Fruit fly (Drosophila melanogaster) whole organism, prepupa: ENCODE results near the gene APC7.

Source experiments
- Blimp-1 ChIP-seq: fragments of 200-800 bp; sonication (Bioruptor generic); optimal IDR thresholded peaks from 3 replicates; lab custom pipeline; 2017; ENCODE audit warnings: missing biosample characterization, missing genetic modification characterization, mild to moderate bottlenecking, moderate library complexity, missing genetic modification reagents
- CG10631 ChIP-seq: fragments of 200-800 bp; sonication (Bioruptor generic); optimal IDR thresholded peaks from 2 replicates; lab custom pipeline; 2016; ENCODE audit warnings: missing biosample characterization, missing genetic modification characterization
- CG10669 ChIP-seq: fragments of 200-800 bp; sonication (Bioruptor generic); optimal IDR thresholded peaks from 3 replicates; lab custom pipeline; 2018; ENCODE audit warnings: missing biosample characterization, mild to moderate bottlenecking, missing genetic modification characterization, moderate library complexity
- CG11294 ChIP-seq: fragments of 200-800 bp; sonication (Bioruptor generic); IDR thresholded peaks from 2 replicates; pipeline ENCODE4 v1.3.6; 2022; ENCODE audit warnings: missing biosample characterization, missing genetic modification characterization
- CG11902 ChIP-seq: fragments of 200-800 bp; sonication (Bioruptor generic); optimal IDR thresholded peaks from 3 replicates; lab custom pipeline; 2016; ENCODE audit warnings: missing biosample characterization, missing genetic modification characterization
- CG15336 ChIP-seq: fragments of 200-800 bp; sonication (Bioruptor generic); IDR thresholded peaks from 2 replicates; pipeline ENCODE4 v1.3.6; 2022; ENCODE audit warnings: missing biosample characterization, missing genetic modification characterization
- CG1621 ChIP-seq: fragments of 200-800 bp; sonication (Bioruptor generic); optimal IDR thresholded peaks from 3 replicates; lab custom pipeline; 2018; ENCODE audit warnings: missing biosample characterization, mild to moderate bottlenecking, missing genetic modification characterization
- CG16779 ChIP-seq: fragments of 200-800 bp; sonication (Bioruptor generic); optimal IDR thresholded peaks from 3 replicates; lab custom pipeline; 2017; ENCODE audit warnings: missing biosample characterization, mild to moderate bottlenecking, missing genetic modification characterization
- CG3032 ChIP-seq: fragments of 200-800 bp; optimal IDR thresholded peaks from 2 replicates; lab custom pipeline; 2019; ENCODE audit warnings: missing biosample characterization, mild to moderate bottlenecking, missing genetic modification characterization, moderate library complexity
- CG32006 ChIP-seq: fragments of 200-800 bp; sonication (Bioruptor generic); optimal IDR thresholded peaks from 3 replicates; lab custom pipeline; 2017; ENCODE audit warnings: missing biosample characterization, mild to moderate bottlenecking, missing genetic modification characterization
- CG34406 ChIP-seq: fragments of 200-800 bp; sonication (Bioruptor generic); optimal IDR thresholded peaks from 3 replicates; lab custom pipeline; 2016; ENCODE audit warnings: missing biosample characterization, missing genetic modification characterization
- CG3919 ChIP-seq: fragments of 200-800 bp; sonication (Bioruptor generic); optimal IDR thresholded peaks from 3 replicates; lab custom pipeline; 2016; ENCODE audit warnings: missing biosample characterization, missing genetic modification characterization
- CG6163 ChIP-seq: fragments of 200-800 bp; sonication (Bioruptor generic); IDR thresholded peaks from 3 replicates; pipeline ENCODE4 v1.3.6; 2022; ENCODE audit warnings: missing biosample characterization, missing genetic modification characterization
- CG6276 ChIP-seq: fragments of 200-800 bp; sonication (Bioruptor generic); optimal IDR thresholded peaks from 2 replicates; lab custom pipeline; 2017; ENCODE audit warnings: missing biosample characterization, mild to moderate bottlenecking, missing genetic modification characterization
- CG6808 ChIP-seq: fragments of 200-800 bp; sonication (Bioruptor generic); optimal IDR thresholded peaks from 3 replicates; lab custom pipeline; 2017; ENCODE audit warnings: missing biosample characterization, missing genetic modification characterization, mild to moderate bottlenecking, moderate library complexity, missing genetic modification reagents
- CG6854 ChIP-seq: fragments of 200-800 bp; sonication (Bioruptor generic); optimal IDR thresholded peaks from 2 replicates; lab custom pipeline; 2017; ENCODE audit warnings: missing biosample characterization, mild to moderate bottlenecking, missing genetic modification characterization
- CG8319 ChIP-seq: fragments of 200-800 bp; sonication (Bioruptor generic); optimal IDR thresholded peaks from 3 replicates; lab custom pipeline; 2016; ENCODE audit warnings: missing biosample characterization, missing genetic modification characterization
- CG8632 ChIP-seq: fragments of 200-800 bp; sonication (Bioruptor generic); optimal IDR thresholded peaks from 3 replicates; lab custom pipeline; 2016; ENCODE audit warnings: missing biosample characterization, missing genetic modification characterization
- CG9139 ChIP-seq: fragments of 200-800 bp; sonication (Bioruptor generic); optimal IDR thresholded peaks from 3 replicates; lab custom pipeline; 2017; ENCODE audit warnings: missing biosample characterization, mild to moderate bottlenecking, missing genetic modification characterization
- Eip75B ChIP-seq: fragments of 200-800 bp; sonication (Bioruptor generic); optimal IDR thresholded peaks from 3 replicates; lab custom pipeline; 2016; ENCODE audit warnings: missing biosample characterization, missing genetic modification characterization
- Eip78C ChIP-seq: fragments of 200-800 bp; sonication (Bioruptor generic); peaks from one replicate; lab custom pipeline; 2016; ENCODE audit warnings: missing biosample characterization, missing genetic modification characterization
- Eip93F ChIP-seq: fragments of 200-800 bp; sonication (Bioruptor generic); optimal IDR thresholded peaks from 2 replicates; lab custom pipeline; 2016; ENCODE audit warnings: missing biosample characterization, mild to moderate bottlenecking, missing genetic modification characterization
- Ets21C ChIP-seq: fragments of 200-800 bp; sonication (Bioruptor generic); optimal IDR thresholded peaks from 3 replicates; lab custom pipeline; 2016; ENCODE audit warnings: missing biosample characterization, missing genetic modification characterization
- Ets96B ChIP-seq: fragments of 200-800 bp; optimal IDR thresholded peaks from 2 replicates; lab custom pipeline; 2019; ENCODE audit warnings: missing biosample characterization, mild to moderate bottlenecking, missing genetic modification characterization, moderate library complexity
- Gug ChIP-seq: fragments of 200-800 bp; sonication (Bioruptor generic); IDR thresholded peaks from 2 replicates; pipeline ENCODE4 v1.3.6; 2022; ENCODE audit warnings: missing biosample characterization, missing genetic modification characterization
- Hr38 ChIP-seq: sonication (Bioruptor generic); optimal IDR thresholded peaks from 2 replicates; lab custom pipeline; 2016; ENCODE audit warnings: missing biosample characterization, missing genetic modification characterization
- Hr39 ChIP-seq: fragments of 200-800 bp; sonication (Bioruptor generic); optimal IDR thresholded peaks from 2 replicates; lab custom pipeline; 2016; ENCODE audit warnings: missing biosample characterization, missing genetic modification characterization
- Hr4 ChIP-seq: fragments of 200-800 bp; sonication (Bioruptor generic); optimal IDR thresholded peaks from 3 replicates; lab custom pipeline; 2016; ENCODE audit warnings: missing biosample characterization, missing genetic modification characterization
- Lpt ChIP-seq: fragments of 200-800 bp; sonication (Bioruptor generic); optimal IDR thresholded peaks from 3 replicates; lab custom pipeline; 2016; ENCODE audit warnings: missing biosample characterization, missing genetic modification characterization
- Met ChIP-seq: fragments of 200-800 bp; sonication (Bioruptor generic); optimal IDR thresholded peaks from 3 replicates; lab custom pipeline; 2016; ENCODE audit warnings: missing biosample characterization, missing genetic modification characterization
- OdsH ChIP-seq: fragments of 200-800 bp; sonication (Bioruptor generic); optimal IDR thresholded peaks from 3 replicates; lab custom pipeline; 2016; ENCODE audit warnings: missing biosample characterization, missing genetic modification characterization
- Smox ChIP-seq: fragments of 200-800 bp; sonication (Bioruptor generic); optimal IDR thresholded peaks from 3 replicates; lab custom pipeline; 2016; ENCODE audit warnings: missing biosample characterization, missing genetic modification characterization
- Sox102F ChIP-seq: fragments of 200-800 bp; sonication (Bioruptor generic); optimal IDR thresholded peaks from 2 replicates; lab custom pipeline; 2016; ENCODE audit warnings: missing biosample characterization, mild to moderate bottlenecking, missing genetic modification characterization
- Sox14 ChIP-seq: fragments of 200-800 bp; sonication (Bioruptor generic); optimal IDR thresholded peaks from 3 replicates; lab custom pipeline; 2016; ENCODE audit warnings: missing biosample characterization, missing genetic modification characterization
- Sox15 ChIP-seq: fragments of 200-800 bp; sonication (Bioruptor generic); optimal IDR thresholded peaks from 3 replicates; lab custom pipeline; 2016; ENCODE audit warnings: missing biosample characterization, missing genetic modification characterization
- acj6 ChIP-seq: fragments of 200-800 bp; sonication (Bioruptor generic); optimal IDR thresholded peaks from 3 replicates; lab custom pipeline; 2016; ENCODE audit warnings: missing biosample characterization, missing genetic modification characterization
- cyc ChIP-seq: fragments of 200-800 bp; sonication (Bioruptor generic); optimal IDR thresholded peaks from 3 replicates; lab custom pipeline; 2016; ENCODE audit warnings: missing biosample characterization, missing genetic modification characterization
- dsx ChIP-seq: fragments of 200-800 bp; optimal IDR thresholded peaks from 3 replicates; lab custom pipeline; 2019; ENCODE audit warnings: missing biosample characterization, mild to moderate bottlenecking, missing genetic modification characterization, moderate library complexity; ENCODE audit not compliant: poor library complexity, severe bottlenecking
- eg ChIP-seq: fragments of 200-800 bp; sonication (Bioruptor generic); IDR thresholded peaks from 3 replicates; pipeline ENCODE4 v1.3.6; 2022; ENCODE audit warnings: missing biosample characterization, missing genetic modification characterization
- esn ChIP-seq: fragments of 200-800 bp; sonication (Bioruptor generic); optimal IDR thresholded peaks from 2 replicates; lab custom pipeline; 2016; ENCODE audit warnings: missing biosample characterization, mild to moderate bottlenecking, missing genetic modification characterization, moderate library complexity
- fd59A ChIP-seq: fragments of 200-800 bp; sonication (Bioruptor generic); optimal IDR thresholded peaks from 2 replicates; lab custom pipeline; 2017; ENCODE audit warnings: missing biosample characterization, mild to moderate bottlenecking, missing genetic modification characterization, missing genetic modification reagents
- fd85E ChIP-seq: fragments of 200-800 bp; sonication (Bioruptor generic); optimal IDR thresholded peaks from 3 replicates; lab custom pipeline; 2016; ENCODE audit warnings: missing biosample characterization, missing genetic modification characterization
- fkh ChIP-seq: fragments of 200-800 bp; sonication (Bioruptor generic); optimal IDR thresholded peaks from 3 replicates; lab custom pipeline; 2017; ENCODE audit warnings: missing biosample characterization, mild to moderate bottlenecking, missing genetic modification characterization, moderate library complexity
- lz ChIP-seq: fragments of 200-800 bp; sonication (Bioruptor generic); optimal IDR thresholded peaks from 3 replicates; lab custom pipeline; 2016; ENCODE audit warnings: missing biosample characterization, missing genetic modification characterization
- pdm3 ChIP-seq: fragments of 200-800 bp; sonication (Bioruptor generic); optimal IDR thresholded peaks from 3 replicates; lab custom pipeline; 2016; ENCODE audit warnings: missing biosample characterization, missing genetic modification characterization
- salr ChIP-seq, 2 experiments: fragments of 200-800 bp; sonication (Bioruptor generic); optimal IDR thresholded peaks; 3 replicates each; lab custom pipeline; 2016 to 2018; ENCODE audit warnings: missing biosample characterization in 2 of 2, missing genetic modification characterization in 2 of 2, mild to moderate bottlenecking in 1 of 2
- svp ChIP-seq: fragments of 200-800 bp; sonication (Bioruptor generic); peaks from one replicate; lab custom pipeline; 2016; ENCODE audit warnings: missing biosample characterization, missing genetic modification characterization
- topi ChIP-seq: fragments of 200-800 bp; sonication (Bioruptor generic); optimal IDR thresholded peaks from 3 replicates; lab custom pipeline; 2016; ENCODE audit warnings: missing biosample characterization, missing genetic modification characterization

APC7 gene

DNA sequence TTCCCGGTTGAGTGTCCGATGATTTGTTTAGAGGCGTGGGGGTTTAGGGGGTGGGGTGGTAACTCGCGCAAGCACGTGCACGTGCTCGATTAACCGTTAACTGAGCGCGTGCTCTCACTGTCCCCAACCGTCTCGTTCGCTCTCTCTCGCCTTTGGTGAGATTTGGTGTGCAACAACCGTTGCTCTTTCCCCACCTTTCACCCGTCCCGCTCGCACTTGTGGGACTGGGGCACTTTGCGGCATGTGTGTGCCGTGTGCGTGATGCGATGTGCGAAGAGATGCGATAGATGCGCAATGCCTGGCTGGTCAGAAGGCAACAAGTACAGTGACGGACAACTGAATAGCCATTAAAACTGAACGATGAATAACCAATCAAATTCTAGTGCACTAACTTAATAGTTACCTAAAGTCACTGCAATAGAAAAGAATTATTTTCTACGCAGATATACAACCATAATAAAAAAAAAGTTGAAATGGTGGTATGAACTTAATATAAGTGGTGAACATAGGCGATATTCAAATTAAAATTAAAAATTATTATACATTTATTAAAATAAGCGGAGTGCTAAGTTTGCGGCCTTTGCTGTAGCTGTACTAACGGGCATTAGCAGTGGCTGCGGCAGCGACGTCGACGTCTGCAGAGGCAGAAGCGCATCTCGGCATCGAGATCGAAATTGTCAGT, 25.5 kb upstream of the APC7 start (continued):
- TF ChIP-seq Hr4: peak; percentile 88
- peak; percentile 61 for TF ChIP-seq cyc (GFP tag; lab: Kevin White, UChicago)
- peak; percentile 42 for TF ChIP-seq CG11902 (GFP tag; lab: Kevin White, UChicago)
- peak; percentile 68 for TF ChIP-seq CG6854
- peak; percentile 87 for TF ChIP-seq Lpt
- TF ChIP-seq Blimp-1 (GFP tag; lab: Kevin White, UChicago): peak; percentile 60
- peak; percentile 84 for TF ChIP-seq OdsH (GFP tag; lab: Kevin White, UChicago)
- peak; percentile 66 for TF ChIP-seq Sox14 (GFP tag; lab: Kevin White, UChicago)
- TF ChIP-seq esn (GFP tag; lab: Kevin White, UChicago): peak; percentile 75
- peak; percentile 95 for TF ChIP-seq CG15336
- TF ChIP-seq fd59A (GFP tag; lab: Kevin White, UChicago): peak; percentile 56
- TF ChIP-seq Smox (GFP tag; lab: Kevin White, UChicago): peak; percentile 64
- peak; percentile 45 for TF ChIP-seq Ets21C (GFP tag; lab: Kevin White, UChicago)
- peak; percentile 81 for TF ChIP-seq CG6163 (GFP tag; lab: Robert Waterston, UW)
- TF ChIP-seq CG1621 (tag; lab: Kevin White, UChicago): peak; percentile 45
- TF ChIP-seq CG8632: peak; percentile 67
- TF ChIP-seq CG3919 (GFP tag; lab: Kevin White, UChicago): peak; percentile 81
- TF ChIP-seq CG6808: peak; percentile 73
- peak; percentile 76 for TF ChIP-seq acj6 (GFP tag; lab: Kevin White, UChicago)
- TF ChIP-seq Eip93F (GFP tag; lab: Kevin White, UChicago): peak; percentile 37
- TF ChIP-seq CG6276: peak; percentile 97
- peak; percentile 91 for TF ChIP-seq svp (GFP tag; lab: Kevin White, UChicago)
- TF ChIP-seq Sox15 (GFP tag; lab: Kevin White, UChicago): peak; percentile 52
- TF ChIP-seq Eip78C (GFP tag; lab: Kevin White, UChicago): peak; percentile 89
- peak; percentile 71 for TF ChIP-seq Met (GFP tag; lab: Kevin White, UChicago)
- TF ChIP-seq CG16779 (tag; lab: Kevin White, UChicago): peak; percentile 79
- no peak for TF ChIP-seq fkh (GFP tag; lab: Kevin White, UChicago)
- peak; percentile 72 for TF ChIP-seq CG34406 (GFP tag; lab: Kevin White, UChicago)
- TF ChIP-seq eg (GFP tag; lab: Robert Waterston, UW): peak; percentile 90
- no peak for TF ChIP-seq Hr38 (GFP tag; lab: Kevin White, UChicago)
- peak; percentile 71 for TF ChIP-seq topi (GFP tag; lab: Kevin White, UChicago)
- TF ChIP-seq CG3032 (tag; lab: Kevin White, UChicago): peak; percentile 77
- TF ChIP-seq Eip75B (GFP tag; lab: Kevin White, UChicago): peak; percentile 51
- peak; percentile 78 for TF ChIP-seq dsx
- TF ChIP-seq lz (GFP tag; lab: Kevin White, UChicago): peak; percentile 72
- peak; percentile 69 for TF ChIP-seq Sox102F (GFP tag; lab: Kevin White, UChicago)
- peak; percentile 71 for TF ChIP-seq pdm3
- TF ChIP-seq fd85E: no peak
- TF ChIP-seq CG10669 (GFP tag; lab: Kevin White, UChicago): peak; percentile 74

dm6 chrX:6573799-6574198, 23.1 kb upstream of the APC7 start:
- no peak for TF ChIP-seq CG8319 (GFP tag; lab: Kevin White, UChicago)
- TF ChIP-seq Hr39 (GFP tag; lab: Kevin White, UChicago): peak; percentile 20
- TF ChIP-seq CG15336: peak; percentile 58
- TF ChIP-seq topi (GFP tag; lab: Kevin White, UChicago): peak; percentile 58
- TF ChIP-seq lz (GFP tag; lab: Kevin White, UChicago): peak; percentile 54
- peak; percentile 29 for TF ChIP-seq CG10631 (GFP tag; lab: Kevin White, UChicago)
- TF ChIP-seq Ets96B: no peak
- TF ChIP-seq salr (GFP tag; optimal IDR thresholded peaks at IDR 0.05; lab: Kevin White, UChicago): peak in 1 of 2 experiments; percentile 45
- no peak for TF ChIP-seq CG11294 (GFP tag; lab: Robert Waterston, UW)
- peak; percentile 60 for TF ChIP-seq Smox (GFP tag; lab: Kevin White, UChicago)
- TF ChIP-seq CG9139 (GFP tag; lab: Kevin White, UChicago): no peak
- peak; percentile 19 for TF ChIP-seq Ets21C (GFP tag; lab: Kevin White, UChicago)
- peak; percentile 16 for TF ChIP-seq CG3919 (GFP tag; lab: Kevin White, UChicago)
- TF ChIP-seq Eip93F (GFP tag; lab: Kevin White, UChicago): no peak
- TF ChIP-seq CG6276: peak; percentile 41
- TF ChIP-seq CG1621 (tag; lab: Kevin White, UChicago): no peak
- TF ChIP-seq CG32006: peak; percentile 63
- 0 out of 3 replicates have a peak, but pooled peaks have one; percentile 14 for TF ChIP-seq CG6163 (GFP tag; lab: Robert Waterston, UW)
- no peak for TF ChIP-seq Gug (GFP tag; lab: Robert Waterston, UW)
- peak; percentile 38 for TF ChIP-seq Sox15 (GFP tag; lab: Kevin White, UChicago)
- no peak for TF ChIP-seq CG11902 (GFP tag; lab: Kevin White, UChicago)
- peak; percentile 73 for TF ChIP-seq svp (GFP tag; lab: Kevin White, UChicago)
- TF ChIP-seq fd85E: no peak
- TF ChIP-seq eg (GFP tag; lab: Robert Waterston, UW): no peak; the same call in 2 of the 3 replicates
